Worm (Caenorhabditis elegans) whole organism, L1 larva: Measurements from ENCODE around the gene srx-118.

ENCODE experiments used
- C34B4.2 ChIP-seq: sonication (generic microtip); optimal IDR thresholded peaks from 2 replicates; lab custom pipeline; 2017; ENCODE audit warnings: mild to moderate bottlenecking, missing genetic modification characterization, missing compliant biosample characterization
- aly-2 ChIP-seq: fragments of 150-350 bp; optimal IDR thresholded peaks from 2 replicates; lab custom pipeline; 2014; ENCODE audit warnings: missing biosample characterization, missing genetic modification characterization
- nhr-90 ChIP-seq: sonication (generic microtip); optimal IDR thresholded peaks from 2 replicates; lab custom pipeline; 2016; ENCODE audit warnings: mild to moderate bottlenecking, missing genetic modification characterization, missing compliant biosample characterization; ENCODE audit not compliant: poor library complexity
- sox-4 ChIP-seq: sonication (generic microtip); optimal IDR thresholded peaks from 2 replicates; lab custom pipeline; 2016; ENCODE audit warnings: missing genetic modification characterization, missing compliant biosample characterization
- zip-4 ChIP-seq: fragments of 200-800 bp; sonication (Bioruptor generic); optimal IDR thresholded peaks from 2 replicates; lab custom pipeline; 2018; ENCODE audit warnings: mild to moderate bottlenecking, missing genetic modification characterization, moderate library complexity, missing compliant biosample characterization

DNA sequence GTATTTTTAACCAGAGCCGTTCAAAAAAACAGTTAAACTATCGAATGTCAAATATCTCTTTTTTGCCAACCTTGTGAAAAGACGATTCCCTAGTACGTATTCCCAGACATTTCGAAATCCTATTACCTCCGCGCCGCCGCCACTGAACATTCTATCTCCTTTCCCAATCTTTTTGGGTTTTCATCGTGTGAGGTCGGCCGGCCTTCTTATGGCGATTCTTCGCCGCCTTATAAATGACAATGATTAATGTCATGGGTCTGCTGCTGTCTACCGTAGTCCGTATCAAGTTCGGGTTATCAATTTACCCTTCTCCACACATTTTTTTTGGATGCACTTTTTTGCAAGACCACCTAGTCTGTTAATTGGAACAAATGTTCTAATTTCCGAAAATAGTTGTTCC, 24.0 kb downstream of the srx-118 start:
- TF ChIP-seq zip-4 (GFP tag; lab: Kevin White, UChicago) (no peak), C34B4.2 (tag; lab: Kevin White, UChicago) (no peak), aly-2 (tag; lab: Kevin White, UChicago) (no peak), sox-4 (tag; lab: Kevin White, UChicago) (no peak), nhr-90 (tag; lab: Kevin White, UChicago) (no peak)
